Fruit fly (Drosophila melanogaster): Measurements from ENCODE around the gene WRNexo.

WRNexo gene

DNA sequence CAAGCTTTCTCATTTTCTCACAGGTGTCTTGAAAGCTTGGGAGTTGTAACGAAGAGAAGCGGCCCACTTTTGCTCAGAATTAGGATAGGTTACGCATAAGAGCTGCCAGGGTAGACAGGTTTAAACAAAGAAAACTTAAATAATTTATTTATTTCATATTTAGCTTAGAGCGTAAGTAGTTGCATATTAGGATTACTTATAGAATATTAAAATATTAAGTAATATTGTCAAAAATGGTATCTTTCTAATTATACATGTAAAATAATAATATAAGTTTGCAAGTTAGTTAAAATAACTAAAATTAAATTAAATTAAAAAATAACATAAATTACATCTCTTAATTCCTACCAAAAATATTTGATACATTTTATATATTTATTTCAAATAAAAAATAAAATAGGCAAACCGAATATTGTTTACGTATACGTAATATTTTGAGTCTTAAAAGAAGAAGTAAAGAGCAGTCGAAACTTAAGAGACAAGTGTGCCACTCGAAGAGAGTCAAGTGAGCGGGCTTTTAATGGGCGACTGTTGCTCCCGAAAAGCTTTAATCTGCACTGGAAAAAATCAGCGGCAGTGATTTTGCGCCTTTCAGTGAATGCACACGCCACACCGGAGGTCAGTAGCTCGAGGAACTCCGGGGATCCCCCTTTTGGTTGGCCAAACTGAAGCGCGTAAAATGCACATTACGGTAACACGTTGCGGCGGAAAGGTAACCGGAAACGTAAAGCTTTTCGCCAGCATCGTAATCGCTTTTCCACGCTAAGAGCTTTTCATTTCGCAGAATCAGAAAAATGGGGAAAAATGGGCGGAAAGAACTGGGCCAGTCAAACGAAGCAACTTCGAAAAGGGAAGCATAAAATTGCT, 50.9 kb downstream of the WRNexo start:
- TF ChIP-seq net (GFP tag; optimal IDR thresholded peaks at IDR 0.05) (peak; percentile 15), CG16779 (tag; optimal IDR thresholded peaks at IDR 0.05) (no peak), topi (GFP tag; optimal IDR thresholded peaks at IDR 0.05) (no peak), CG6163 (GFP tag; IDR thresholded peaks at IDR 0.05) (peak; percentile 54; the same call in 2 of the 3 replicates), CG15336 (GFP tag; IDR thresholded peaks at IDR 0.05) (peak; percentile 43), eg (GFP tag; IDR thresholded peaks at IDR 0.05) (peak; percentile 73), Hr4 (GFP tag; optimal IDR thresholded peaks at IDR 0.05) (peak; percentile 40), Eip78C (GFP tag) (peak; percentile 24), CG11294 (GFP tag; IDR thresholded peaks at IDR 0.05) (0 out of 2 replicates have a peak, but pooled peaks have one; percentile 28), CG32006 (GFP tag; optimal IDR thresholded peaks at IDR 0.05) (peak; percentile 6), CG3919 (GFP tag; optimal IDR thresholded peaks at IDR 0.05) (peak; percentile 6), CG9139 (GFP tag; optimal IDR thresholded peaks at IDR 0.05) (no peak), CG34406 (GFP tag; optimal IDR thresholded peaks at IDR 0.05) (no peak), Lpt (GFP tag; optimal IDR thresholded peaks at IDR 0.05) (peak; percentile 6), Gug (GFP tag; IDR thresholded peaks at IDR 0.05) (peak; percentile 18; the same call in 1 of the 2 replicates), svp (GFP tag) (peak; percentile 78), pdm3 (GFP tag; optimal IDR thresholded peaks at IDR 0.05) (no peak)

DNA sequence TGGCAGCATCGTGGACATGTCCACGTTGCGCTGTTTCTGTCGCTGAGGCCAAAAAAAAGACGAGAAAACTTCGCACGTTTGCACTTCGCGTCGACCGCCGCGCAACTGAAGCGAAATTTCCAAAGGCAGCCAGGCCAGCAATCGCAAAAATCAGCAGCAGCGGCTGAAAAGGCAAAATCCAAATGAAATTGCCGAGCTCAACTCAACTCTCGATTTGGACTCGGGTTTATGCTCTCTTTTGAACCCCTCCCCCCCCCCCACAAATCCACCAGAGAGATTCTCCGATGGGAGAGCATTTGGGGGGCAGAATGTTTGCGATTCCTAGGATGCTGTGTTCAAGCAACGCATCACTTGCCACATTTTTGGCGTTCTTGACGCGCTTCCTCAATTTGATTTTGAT, 51.6 kb downstream of the WRNexo start, which contains the start of gene PKD:
Gene PKD, minus strand, starts transcription at position 88 of the 400 bp plus-strand sequence.
- TF ChIP-seq CG6808 (GFP tag; optimal IDR thresholded peaks at IDR 0.05) (no peak), CG6163 (GFP tag; IDR thresholded peaks at IDR 0.05) (0 out of 3 replicates have a peak, but pooled peaks have one; percentile 45), Hr38 (GFP tag; optimal IDR thresholded peaks at IDR 0.05) (no peak), achi (GFP tag; optimal IDR thresholded peaks at IDR 0.05) (no peak), eg (GFP tag; IDR thresholded peaks at IDR 0.05) (peak; percentile 68; the same call in 2 of the 3 replicates), pdm3 (GFP tag; optimal IDR thresholded peaks at IDR 0.05) (no peak), CG6854 (GFP tag; optimal IDR thresholded peaks at IDR 0.05) (no peak), spab (GFP tag; optimal IDR thresholded peaks at IDR 0.05) (no peak)

Data from whole organism, prepupa.